Worm (Caenorhabditis elegans) whole organism, L2 larva: ENCODE results near the gene Y50D4A.10.
"Not testable (repeated sequence)": the region's sequence is repeated elsewhere in the genome, so short reads cannot be mapped to it uniquely, and the experiment has no call there.

Source experiments
- C34F6.9 ChIP-seq: fragments of 150-350 bp; optimal IDR thresholded peaks from 2 replicates; lab custom pipeline; 2014; ENCODE audit warnings: missing biosample characterization, missing genetic modification characterization
- F13H6.1 ChIP-seq: sonication (generic microtip); optimal IDR thresholded peaks from 2 replicates; lab custom pipeline; 2016; ENCODE audit warnings: missing genetic modification characterization, missing compliant biosample characterization
- Y55F3AM.14 ChIP-seq: fragments of 200-800 bp; sonication (Bioruptor generic); optimal IDR thresholded peaks from 2 replicates; lab custom pipeline; 2018; ENCODE audit warnings: mild to moderate bottlenecking, missing genetic modification characterization, missing compliant biosample characterization
- ZK546.5 ChIP-seq: sonication (generic microtip); optimal IDR thresholded peaks from 2 replicates; lab custom pipeline; 2017; ENCODE audit warnings: missing biosample characterization, missing genetic modification characterization
- ceh-16 ChIP-seq: fragments of 150-350 bp; optimal IDR thresholded peaks from 2 replicates; lab custom pipeline; 2014; ENCODE audit warnings: missing biosample characterization, missing genetic modification characterization
- ceh-82 ChIP-seq: fragments of 150-350 bp; optimal IDR thresholded peaks from 2 replicates; lab custom pipeline; 2014; ENCODE audit warnings: missing biosample characterization, missing genetic modification characterization
- crh-2 ChIP-seq: sonication (generic microtip); optimal IDR thresholded peaks from 2 replicates; lab custom pipeline; 2017; ENCODE audit warnings: missing biosample characterization, missing genetic modification characterization
- dmd-4 ChIP-seq: sonication (generic microtip); optimal IDR thresholded peaks from 2 replicates; lab custom pipeline; 2017; ENCODE audit warnings: missing biosample characterization, missing genetic modification characterization
- elt-3 ChIP-seq: sonication (generic microtip); optimal IDR thresholded peaks from 2 replicates; lab custom pipeline; 2017; ENCODE audit warnings: missing biosample characterization, missing genetic modification characterization
- fos-1 ChIP-seq: fragments of 150-350 bp; optimal IDR thresholded peaks from 2 replicates; lab custom pipeline; 2014; ENCODE audit warnings: missing biosample characterization, missing genetic modification characterization
- gmeb-1 ChIP-seq: fragments of 150-350 bp; optimal IDR thresholded peaks from 2 replicates; lab custom pipeline; 2014; ENCODE audit warnings: missing biosample characterization, missing genetic modification characterization
- lin-11 ChIP-seq: fragments of 150-350 bp; sonication (generic microtip); optimal IDR thresholded peaks from 2 replicates; lab custom pipeline; 2014; ENCODE audit warnings: missing biosample characterization, missing genetic modification characterization, inconsistent platforms, mixed read lengths
- lin-13 ChIP-seq: fragments of 150-350 bp; optimal IDR thresholded peaks from 2 replicates; lab custom pipeline; 2014; ENCODE audit warnings: missing biosample characterization, missing genetic modification reagents, missing genetic modification characterization
- lsy-2 ChIP-seq, 2 experiments: fragments of 150-350 bp in 1 of 2; sonication (generic microtip) in 1 of 2; optimal IDR thresholded peaks; 2 replicates each; lab custom pipeline; 2014 to 2017; ENCODE audit warnings: missing biosample characterization in 2 of 2, missing genetic modification characterization in 2 of 2
- mab-5 ChIP-seq: fragments of 150-350 bp; optimal IDR thresholded peaks from 2 replicates; lab custom pipeline; 2014; ENCODE audit warnings: missing biosample characterization, missing genetic modification characterization
- nhr-10 ChIP-seq: sonication (generic microtip); optimal IDR thresholded peaks from 2 replicates; lab custom pipeline; 2017; ENCODE audit warnings: missing biosample characterization, missing genetic modification characterization
- nhr-11 ChIP-seq: fragments of 150-350 bp; optimal IDR thresholded peaks from 2 replicates; lab custom pipeline; 2014; ENCODE audit warnings: missing biosample characterization, missing genetic modification characterization
- nhr-12 ChIP-seq: fragments of 150-350 bp; optimal IDR thresholded peaks from 2 replicates; lab custom pipeline; 2014; ENCODE audit warnings: missing biosample characterization, missing genetic modification characterization
- nhr-129 ChIP-seq: fragments of 150-350 bp; optimal IDR thresholded peaks from 2 replicates; lab custom pipeline; 2014; ENCODE audit warnings: missing biosample characterization, missing genetic modification characterization
- nhr-21 ChIP-seq: fragments of 150-350 bp; optimal IDR thresholded peaks from 2 replicates; lab custom pipeline; 2014; ENCODE audit warnings: missing biosample characterization, missing genetic modification characterization
- nhr-25 ChIP-seq: fragments of 150-350 bp; sonication (generic microtip); optimal IDR thresholded peaks from 3 replicates; lab custom pipeline; 2014; ENCODE audit warnings: missing biosample characterization, missing genetic modification characterization
- nhr-6 ChIP-seq: fragments of 150-350 bp; optimal IDR thresholded peaks from 2 replicates; lab custom pipeline; 2014; ENCODE audit warnings: missing biosample characterization, missing genetic modification characterization
- peb-1 ChIP-seq: fragments of 150-350 bp; optimal IDR thresholded peaks from 2 replicates; lab custom pipeline; 2014; ENCODE audit warnings: missing biosample characterization, missing genetic modification characterization
- sem-4 ChIP-seq: fragments of 150-350 bp; optimal IDR thresholded peaks from 2 replicates; lab custom pipeline; 2014; ENCODE audit warnings: missing biosample characterization, missing genetic modification reagents, missing genetic modification characterization
- skn-1 ChIP-seq: sonication (generic microtip); optimal IDR thresholded peaks from 2 replicates; lab custom pipeline; 2017; ENCODE audit warnings: missing biosample characterization, missing genetic modification characterization
- sma-3 ChIP-seq: sonication (generic microtip); optimal IDR thresholded peaks from 2 replicates; lab custom pipeline; 2016; ENCODE audit warnings: missing genetic modification reagents, missing genetic modification characterization, missing compliant biosample characterization
- sma-9 ChIP-seq, 2 experiments: fragments of 150-350 bp in 1 of 2; sonication (generic microtip) in 1 of 2; optimal IDR thresholded peaks; 2 replicates each; lab custom pipeline; 2014 to 2016; ENCODE audit warnings: missing genetic modification characterization in 2 of 2, mild to moderate bottlenecking in 1 of 2, missing biosample characterization in 1 of 2, missing compliant biosample characterization in 1 of 2, missing genetic modification reagents in 1 of 2, moderate library complexity in 1 of 2
- snpc-4 ChIP-seq: fragments of 150-350 bp; optimal IDR thresholded peaks from 2 replicates; lab custom pipeline; 2014; ENCODE audit warnings: missing biosample characterization, missing genetic modification characterization
- unc-39 ChIP-seq: fragments of 150-350 bp; optimal IDR thresholded peaks from 2 replicates; lab custom pipeline; 2014; ENCODE audit warnings: missing biosample characterization, missing genetic modification characterization
- unc-55 ChIP-seq: fragments of 150-350 bp; sonication (generic microtip); optimal IDR thresholded peaks from 3 replicates; lab custom pipeline; 2014; ENCODE audit warnings: missing biosample characterization, missing genetic modification reagents, missing genetic modification characterization
- zag-1 ChIP-seq: fragments of 150-350 bp; optimal IDR thresholded peaks from 2 replicates; lab custom pipeline; 2014; ENCODE audit warnings: missing biosample characterization, missing genetic modification characterization
- ztf-1 ChIP-seq: fragments of 200-800 bp; sonication (Bioruptor generic); conservative IDR thresholded peaks from 2 replicates; pipeline ENCODE4 v1.3.6; 2022; ENCODE audit warnings: missing genetic modification characterization, missing compliant biosample characterization
- ztf-11 ChIP-seq: sonication (generic microtip); optimal IDR thresholded peaks from 2 replicates; lab custom pipeline; 2017; ENCODE audit warnings: missing biosample characterization, missing genetic modification characterization
- ztf-4 ChIP-seq: fragments of 150-350 bp; optimal IDR thresholded peaks from 2 replicates; lab custom pipeline; 2014; ENCODE audit warnings: missing biosample characterization, missing genetic modification characterization

The Y50D4A.10 gene

DNA sequence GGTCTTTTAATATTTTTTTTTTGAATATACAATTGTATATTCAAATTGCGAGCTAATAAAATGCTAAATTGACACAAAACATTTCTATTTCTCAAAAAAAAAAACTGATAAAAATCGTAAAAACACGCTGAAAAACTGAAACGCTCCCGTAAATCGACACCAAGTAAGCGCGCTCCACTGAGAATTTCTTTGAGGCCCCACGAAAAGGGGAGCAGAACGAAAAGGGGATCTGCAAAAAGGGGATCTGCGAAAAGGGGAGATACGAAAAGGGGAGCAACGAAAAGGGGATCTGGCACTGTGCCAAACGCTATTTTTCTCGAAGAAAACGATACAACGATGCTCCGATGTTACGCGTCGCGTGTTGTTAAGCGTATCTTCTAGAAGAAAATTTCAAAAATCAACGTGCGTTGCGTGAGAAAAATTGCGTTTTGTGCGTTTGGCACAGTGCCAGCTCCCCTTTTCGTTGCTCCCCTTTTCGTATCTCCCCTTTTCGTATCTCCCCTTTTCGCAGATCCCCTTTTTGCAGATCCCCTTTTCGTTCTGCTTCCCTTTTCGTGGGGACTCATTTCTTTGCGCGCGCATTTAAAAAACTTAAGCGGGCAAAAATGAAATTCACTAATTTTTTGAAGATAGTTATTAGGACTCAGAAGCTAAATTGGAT, 23.2 kb downstream of the Y50D4A.10 start:
- TF ChIP-seq lsy-2 (tag; optimal IDR thresholded peaks at IDR 0.05; lab: Kevin White, UChicago) (peak in 1 of 2 experiments; percentile 47), sma-9 (GFP tag; optimal IDR thresholded peaks at IDR 0.05; lab: Kevin White, UChicago) (peak; percentile 8), crh-2 (peak; percentile 22), nhr-129 (tag; lab: Kevin White, UChicago) (peak; percentile 38), C34F6.9 (tag; lab: Kevin White, UChicago) (peak; percentile 42), unc-55 (GFP tag; lab: Kevin White, UChicago) (peak; percentile 66), gmeb-1 (tag; lab: Kevin White, UChicago) (peak; percentile 65), sma-3 (GFP tag; lab: Kevin White, UChicago) (peak; percentile 55), F13H6.1 (tag; lab: Kevin White, UChicago) (peak; percentile 49), lin-13 (GFP tag; lab: Kevin White, UChicago) (peak; percentile 49)
- not testable (repeated sequence) for TF ChIP-seq sma-9 (tag; optimal IDR thresholded peaks at IDR 0.05; lab: Kevin White, UChicago)
- TF ChIP-seq, all 48 proteins: peak for 10; not testable (repeated sequence) for 38

ce11 chrV:1195995-1196394, 24.4 kb downstream of the Y50D4A.10 start, which contains the start of the genes wrb-1 and Y50D4A.4:
Gene wrb-1, plus strand, starts transcription at chrV:1196072.
Gene Y50D4A.4, minus strand, starts transcription at chrV:1196127.
- TF ChIP-seq ZK546.5 (tag; lab: Kevin White, UChicago) (no peak), sma-3 (GFP tag; lab: Kevin White, UChicago) (peak; percentile 75), snpc-4 (peak; percentile 24), ceh-16 (tag; lab: Kevin White, UChicago) (no peak), nhr-25 (peak; percentile 51), unc-39 (no peak), skn-1 (tag; lab: Kevin White, UChicago) (peak; percentile 27), crh-2 (peak; percentile 54), F13H6.1 (tag; lab: Kevin White, UChicago) (peak; percentile 15), C34F6.9 (tag; lab: Kevin White, UChicago) (peak; percentile 85), ztf-4 (tag; lab: Kevin White, UChicago) (peak; percentile 6), ceh-82 (tag; lab: Kevin White, UChicago) (no peak), nhr-10 (tag; lab: Kevin White, UChicago) (no peak), nhr-21 (tag; lab: Kevin White, UChicago) (peak; percentile 55), lin-11 (no peak), fos-1 (tag; lab: Kevin White, UChicago) (peak; percentile 18), sem-4 (peak; percentile 54), unc-55 (GFP tag; lab: Kevin White, UChicago) (peak; percentile 85), lsy-2 (tag; optimal IDR thresholded peaks at IDR 0.05; lab: Kevin White, UChicago) (peak; percentile 45 to 83), lin-13 (GFP tag; lab: Kevin White, UChicago) (peak; percentile 77), gmeb-1 (tag; lab: Kevin White, UChicago) (peak; percentile 83), sma-9 (GFP tag; optimal IDR thresholded peaks at IDR 0.05; lab: Kevin White, UChicago) (no peak), sma-9 (tag; optimal IDR thresholded peaks at IDR 0.05; lab: Kevin White, UChicago) (no peak)
- TF ChIP-seq, all 48 proteins: peak for 15

DNA sequence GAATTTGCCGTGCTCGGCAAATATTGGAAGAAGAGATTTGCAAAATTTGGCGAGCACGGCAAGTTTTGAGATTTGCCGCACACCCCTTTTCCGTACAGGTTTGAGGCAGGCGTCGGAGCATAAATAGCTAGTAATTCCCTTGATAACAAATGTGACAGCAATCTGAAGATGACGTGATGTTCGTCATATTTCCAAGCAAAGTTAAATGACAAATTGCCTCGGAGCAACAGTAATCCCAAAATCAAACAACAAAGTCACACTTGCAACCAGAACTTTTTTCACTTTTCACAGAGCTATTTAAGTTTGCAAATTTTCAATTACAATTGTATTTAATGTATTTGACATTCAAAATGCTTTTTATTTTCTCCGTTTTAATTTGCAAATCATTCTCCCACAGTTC, 41.1 kb downstream of the Y50D4A.10 start, which contains the start of gene F25A2.1:
Gene F25A2.1 (plus strand): TSS at position 301 of the 400 bp plus-strand sequence.
- TF ChIP-seq fos-1 (tag; lab: Kevin White, UChicago), result peak; percentile 19
- no peak for TF ChIP-seq sma-9 (GFP tag; optimal IDR thresholded peaks at IDR 0.05; lab: Kevin White, UChicago)
- TF ChIP-seq sma-9 (tag; optimal IDR thresholded peaks at IDR 0.05; lab: Kevin White, UChicago), result no peak
- TF ChIP-seq skn-1 (tag; lab: Kevin White, UChicago), result no peak

DNA sequence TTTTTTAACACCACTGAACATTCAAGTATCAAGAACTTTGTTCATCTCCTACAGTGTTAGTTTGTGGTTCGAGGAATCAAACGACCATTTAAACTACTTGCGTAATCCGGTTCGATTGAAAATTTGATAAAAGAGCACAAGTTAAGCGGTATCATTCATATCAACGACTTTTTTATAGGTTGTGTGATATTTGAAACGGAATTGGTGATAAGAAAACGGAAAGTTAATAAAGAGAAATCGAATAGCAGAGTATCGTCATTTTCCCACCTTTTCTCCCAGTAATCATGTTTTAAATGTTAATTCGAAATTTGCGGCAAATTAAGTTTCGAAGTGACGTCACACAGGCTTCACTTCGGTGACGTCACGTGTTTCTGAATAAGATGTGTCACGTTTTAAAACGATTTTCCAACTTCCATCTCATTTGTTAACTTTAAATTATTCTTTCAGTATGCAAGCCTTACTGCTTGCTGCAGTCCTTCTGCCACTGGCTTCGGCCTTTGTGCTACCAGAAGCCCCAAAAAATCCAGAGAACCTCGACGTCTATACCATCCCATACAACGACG, 44.0 kb downstream of the Y50D4A.10 start, which contains the start of gene T21H3.1:
Gene T21H3.1 (plus strand): TSS at position 448 of the 563 bp plus-strand sequence.
- TF ChIP-seq sma-9 (GFP tag; optimal IDR thresholded peaks at IDR 0.05; lab: Kevin White, UChicago), result peak; percentile 60
- TF ChIP-seq sma-9 (tag; optimal IDR thresholded peaks at IDR 0.05; lab: Kevin White, UChicago), result no peak
- no peak for TF ChIP-seq elt-3
- peak; percentile 92 for TF ChIP-seq fos-1 (tag; lab: Kevin White, UChicago)
- peak; percentile 57 for TF ChIP-seq crh-2

DNA sequence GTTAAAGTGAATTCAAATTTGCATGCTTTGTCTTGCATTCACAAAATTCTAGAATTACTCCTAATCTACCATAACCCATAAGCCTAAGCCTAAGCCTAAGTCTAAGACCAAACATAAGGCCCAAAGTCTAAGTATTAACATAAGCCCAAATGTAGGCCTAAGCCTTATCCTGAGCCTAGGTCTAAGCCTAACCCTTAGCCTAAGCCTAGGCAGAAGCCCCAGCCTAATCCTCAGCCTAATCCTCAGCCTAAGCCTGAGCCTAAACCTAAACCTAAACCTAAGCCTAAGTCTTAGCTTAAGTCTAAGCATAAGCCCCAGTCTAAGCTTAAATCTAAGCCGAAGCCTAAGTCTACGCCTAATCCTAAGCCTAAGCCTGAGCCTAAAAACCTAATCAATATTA, 49.8 kb downstream of the Y50D4A.10 start:
- TF ChIP-seq ztf-1 (GFP tag; lab: Robert Waterston, UW) (no peak), unc-39 (no peak), skn-1 (tag; lab: Kevin White, UChicago) (no peak), ztf-4 (tag; lab: Kevin White, UChicago) (no peak), lsy-2 (tag; optimal IDR thresholded peaks at IDR 0.05; lab: Kevin White, UChicago) (no peak), mab-5 (tag; lab: Kevin White, UChicago) (no peak), nhr-11 (tag; lab: Kevin White, UChicago) (no peak), ceh-82 (tag; lab: Kevin White, UChicago) (no peak), nhr-10 (tag; lab: Kevin White, UChicago) (no peak), peb-1 (tag; lab: Kevin White, UChicago) (no peak), sem-4 (no peak), ceh-16 (tag; lab: Kevin White, UChicago) (no peak), ztf-11 (tag; lab: Kevin White, UChicago) (no peak), nhr-12 (tag; lab: Kevin White, UChicago) (no peak), nhr-6 (no peak), zag-1 (tag; lab: Kevin White, UChicago) (no peak), Y55F3AM.14 (GFP tag; lab: Kevin White, UChicago) (no peak), dmd-4 (tag; lab: Kevin White, UChicago) (no peak), F13H6.1 (tag; lab: Kevin White, UChicago) (no peak)
